ENCODE assay signal across 7 worm cellular contexts in the genomic region with DNA sequence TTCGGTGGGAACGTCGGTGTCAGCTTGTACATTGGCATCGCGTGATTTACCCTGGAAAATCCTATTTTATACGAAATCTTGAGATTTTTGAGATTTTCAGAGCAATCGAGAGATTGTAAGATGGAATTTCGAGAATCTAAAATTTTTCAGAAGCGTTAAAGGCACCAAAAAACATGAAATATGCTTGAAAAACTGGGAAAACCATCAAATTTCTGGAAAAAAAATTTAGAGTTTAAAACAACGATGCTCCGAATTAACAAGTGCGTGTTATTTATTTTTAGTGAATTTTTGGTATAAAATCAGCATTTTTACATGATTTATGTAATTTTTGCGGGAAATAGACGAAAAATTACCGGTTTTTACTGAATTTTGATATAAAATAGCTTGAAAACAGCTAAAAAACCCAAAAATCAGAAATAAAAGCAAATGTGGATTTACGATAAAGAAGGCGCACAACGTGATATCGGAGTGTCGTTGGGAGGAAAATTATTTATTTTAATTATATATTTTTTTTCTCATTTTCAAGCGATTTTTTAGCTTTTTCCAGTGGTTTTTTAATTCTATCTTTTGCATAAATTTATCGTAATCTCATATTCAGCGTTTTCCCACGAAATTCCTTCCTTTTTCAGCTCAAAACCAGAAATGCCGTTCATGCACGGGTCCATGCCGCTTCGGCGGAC.
A peak's percentile ranks its signal among the peaks of the same experiment; 100 is the strongest.
TF ChIP-seq lines count a peak whose summit lies in the region.

A gene (minus strand): TSS at position 51 of the 680 bp plus-strand sequence.
A gene (plus strand): TSS at position 630 of the 680 bp plus-strand sequence.

TF ChIP-seq in whole organism, L1 larva, 84 proteins besides CTCF, POLR2A, EP300 and RAD21 (continues in another document):
- TF ChIP-seq lsy-2 (tag; optimal IDR thresholded peaks at IDR 0.05; lab: Kevin White, UChicago) (peak; percentile 75 to 83), pqm-1 (tag; optimal IDR thresholded peaks at IDR 0.05; lab: Kevin White, UChicago) (no peak), snu-23 (GFP tag; optimal IDR thresholded peaks at IDR 0.05; lab: Kevin White, UChicago) (peak; percentile 71), xbp-1 (tag; optimal IDR thresholded peaks at IDR 0.05; lab: Kevin White, UChicago) (peak; percentile 75), hlh-17 (GFP tag; optimal IDR thresholded peaks at IDR 0.05; lab: Kevin White, UChicago; ENCODE audit: borderline replicate concordance) (no peak), egl-13 (tag; optimal IDR thresholded peaks at IDR 0.05; lab: Kevin White, UChicago) (no peak), nhr-71 (tag; optimal IDR thresholded peaks at IDR 0.05; lab: Kevin White, UChicago) (no peak), C04F5.9 (tag; optimal IDR thresholded peaks at IDR 0.05; lab: Kevin White, UChicago) (peak; percentile 63), nhr-20 (tag; optimal IDR thresholded peaks at IDR 0.05; lab: Kevin White, UChicago) (peak; percentile 37), mep-1 (tag; optimal IDR thresholded peaks at IDR 0.05; lab: Kevin White, UChicago) (no peak), nhr-90 (tag; optimal IDR thresholded peaks at IDR 0.05; lab: Kevin White, UChicago; ENCODE audit: poor library complexity) (peak; percentile 28)

TF ChIP-seq in whole organism, L2 larva, 48 proteins besides CTCF, POLR2A, EP300 and RAD21 (continues in another document):
- TF ChIP-seq unc-39 (tag; optimal IDR thresholded peaks at IDR 0.05; lab: Kevin White, UChicago) (no peak), C34F6.9 (tag; optimal IDR thresholded peaks at IDR 0.05; lab: Kevin White, UChicago) (peak; percentile 45), sem-4 (tag; optimal IDR thresholded peaks at IDR 0.05; lab: Kevin White, UChicago) (no peak), lin-13 (GFP tag; optimal IDR thresholded peaks at IDR 0.05; lab: Kevin White, UChicago) (peak; percentile 5), gmeb-1 (tag; optimal IDR thresholded peaks at IDR 0.05; lab: Kevin White, UChicago) (peak; percentile 63), snpc-4 (tag; optimal IDR thresholded peaks at IDR 0.05; lab: Kevin White, UChicago) (no peak), lsy-2 (tag; optimal IDR thresholded peaks at IDR 0.05; lab: Kevin White, UChicago) (peak; percentile 9 to 75), R02D3.7 (tag; optimal IDR thresholded peaks at IDR 0.05; lab: Kevin White, UChicago) (peak; percentile 90), unc-55 (GFP tag; optimal IDR thresholded peaks at IDR 0.05; lab: Kevin White, UChicago) (peak; percentile 68), ama-1 (optimal IDR thresholded peaks at IDR 0.05; lab: Kevin White, UChicago) (no peak), crh-2 (tag; optimal IDR thresholded peaks at IDR 0.05; lab: Kevin White, UChicago) (peak; percentile 26), zag-1 (tag; optimal IDR thresholded peaks at IDR 0.05; lab: Kevin White, UChicago) (no peak)

TF ChIP-seq in whole organism, L3 larva, 47 proteins besides CTCF, POLR2A, EP300 and RAD21 (continues in another document):
- TF ChIP-seq daf-12 (tag; optimal IDR thresholded peaks at IDR 0.05; lab: Kevin White, UChicago) (no peak), elt-3 (tag; optimal IDR thresholded peaks at IDR 0.05; lab: Kevin White, UChicago) (no peak), nhr-23 (tag; optimal IDR thresholded peaks at IDR 0.05; lab: Kevin White, UChicago) (no peak), nfya-1 (tag; optimal IDR thresholded peaks at IDR 0.05; lab: Kevin White, UChicago; ENCODE audit: insufficient read depth) (peak; percentile 20), lin-15B (tag; optimal IDR thresholded peaks at IDR 0.05; lab: Kevin White, UChicago) (peak; percentile 65), fkh-2 (tag; optimal IDR thresholded peaks at IDR 0.05; lab: Kevin White, UChicago) (no peak), pha-4 (tag; optimal IDR thresholded peaks at IDR 0.05; lab: Kevin White, UChicago) (peak; percentile 59), R02D3.7 (tag; optimal IDR thresholded peaks at IDR 0.05; lab: Kevin White, UChicago) (peak; percentile 90), ceh-9 (tag; optimal IDR thresholded peaks at IDR 0.05; lab: Kevin White, UChicago) (no peak), ceh-28 (tag; optimal IDR thresholded peaks at IDR 0.05; lab: Kevin White, UChicago) (no peak), fkh-10 (GFP tag; optimal IDR thresholded peaks at IDR 0.05; lab: Kevin White, UChicago) (no peak), ZK546.5 (tag; optimal IDR thresholded peaks at IDR 0.05; lab: Kevin White, UChicago) (no peak)

TF ChIP-seq in whole organism, L4 larva, 104 proteins besides CTCF, POLR2A, EP300 and RAD21:
- TF ChIP-seq R02D3.7 (tag; optimal IDR thresholded peaks at IDR 0.05; lab: Kevin White, UChicago) (peak; percentile 54), Y48G9A.11 (GFP tag; IDR thresholded peaks at IDR 0.05; lab: Robert Waterston, UW) (peak; percentile 91), dpl-1 (GFP tag; optimal IDR thresholded peaks at IDR 0.05; lab: Kevin White, UChicago) (peak; percentile 42), lin-38 (GFP tag; IDR thresholded peaks at IDR 0.05; lab: Robert Waterston, UW) (0 out of 2 replicates have a peak, but pooled peaks have one; percentile 21), lsy-2 (tag; optimal IDR thresholded peaks at IDR 0.05; lab: Kevin White, UChicago) (peak in 1 of 2 experiments; percentile 59), T20F7.1 (GFP tag; optimal IDR thresholded peaks at IDR 0.05; lab: Kevin White, UChicago) (peak; percentile 99), zfp-3 (GFP tag; conservative IDR thresholded peaks at IDR 0.05; lab: Robert Waterston, UW) (no peak), Y5F2A.4 (GFP tag; optimal IDR thresholded peaks at IDR 0.05; lab: Kevin White, UChicago) (no peak)

TF ChIP-seq in whole organism, late embryonic, 69 proteins besides CTCF, POLR2A, EP300 and RAD21:
- TF ChIP-seq elt-2 (tag; optimal IDR thresholded peaks at IDR 0.05; lab: Kevin White, UChicago) (peak; percentile 4), gmeb-2 (tag; optimal IDR thresholded peaks at IDR 0.05; lab: Kevin White, UChicago) (peak; percentile 11), unc-42 (tag; optimal IDR thresholded peaks at IDR 0.05; lab: Kevin White, UChicago) (peak; percentile 18), unc-86 (tag; optimal IDR thresholded peaks at IDR 0.05; lab: Kevin White, UChicago) (no peak)

TF ChIP-seq in whole organism, mixed stage, embryonic, 35 proteins besides CTCF, POLR2A, EP300 and RAD21:
- no peak for TF ChIP-seq nhr-28 (tag; optimal IDR thresholded peaks at IDR 0.05; lab: Kevin White, UChicago)
- TF ChIP-seq tbx-8 (GFP tag; optimal IDR thresholded peaks at IDR 0.05; lab: Kevin White, UChicago) = no peak
- TF ChIP-seq ces-1 (GFP tag; optimal IDR thresholded peaks at IDR 0.05; lab: Kevin White, UChicago) = peak; percentile 73
- no peak for TF ChIP-seq elt-3 (tag; optimal IDR thresholded peaks at IDR 0.05; lab: Kevin White, UChicago)
- no peak for TF ChIP-seq M03D4.4 (tag; optimal IDR thresholded peaks at IDR 0.05; lab: Kevin White, UChicago)
- TF ChIP-seq snpc-4 (tag; optimal IDR thresholded peaks at IDR 0.05; lab: Kevin White, UChicago) = no peak
- TF ChIP-seq elt-1 (tag; optimal IDR thresholded peaks at IDR 0.05; lab: Kevin White, UChicago; ENCODE audit: borderline replicate concordance, insufficient read depth) = no peak
- no peak for TF ChIP-seq unc-39 (tag; optimal IDR thresholded peaks at IDR 0.05; lab: Kevin White, UChicago)
- TF ChIP-seq nhr-2 (tag; optimal IDR thresholded peaks at IDR 0.05; lab: Kevin White, UChicago) = no peak
- no peak for TF ChIP-seq ceh-83 (GFP tag; optimal IDR thresholded peaks at IDR 0.05; lab: Kevin White, UChicago)
- TF ChIP-seq nhr-237 (tag; optimal IDR thresholded peaks at IDR 0.05; lab: Kevin White, UChicago) = peak; percentile 28
- TF ChIP-seq pha-4 (tag; optimal IDR thresholded peaks at IDR 0.05; lab: Kevin White, UChicago) = no peak
- peak; percentile 8 for TF ChIP-seq lsy-2 (tag; optimal IDR thresholded peaks at IDR 0.05; lab: Kevin White, UChicago)
- TF ChIP-seq flh-1 (GFP tag; optimal IDR thresholded peaks at IDR 0.05; lab: Kevin White, UChicago) = no peak
- TF ChIP-seq ham-2 (GFP tag; optimal IDR thresholded peaks at IDR 0.05; lab: Kevin White, UChicago) = no peak
- TF ChIP-seq drap-1 (GFP tag; optimal IDR thresholded peaks at IDR 0.05; lab: Kevin White, UChicago) = no peak
- no peak for TF ChIP-seq zip-8 (tag; optimal IDR thresholded peaks at IDR 0.05; lab: Kevin White, UChicago)
- TF ChIP-seq mls-2 (tag; optimal IDR thresholded peaks at IDR 0.05; lab: Kevin White, UChicago) = no peak
- TF ChIP-seq sptf-1 (tag; optimal IDR thresholded peaks at IDR 0.05; lab: Kevin White, UChicago) = no peak

TF ChIP-seq in whole organism, young adult, 124 proteins besides CTCF, POLR2A, EP300 and RAD21:
- TF ChIP-seq attf-3 (GFP tag; conservative IDR thresholded peaks at IDR 0.05; lab: Robert Waterston, UW) (peak; percentile 94), attf-6 (GFP tag; IDR thresholded peaks at IDR 0.05; lab: Robert Waterston, UW) (no peak)
